Fruit fly (Drosophila melanogaster): ENCODE results near the gene CG11964.

CG11964 gene

DNA sequence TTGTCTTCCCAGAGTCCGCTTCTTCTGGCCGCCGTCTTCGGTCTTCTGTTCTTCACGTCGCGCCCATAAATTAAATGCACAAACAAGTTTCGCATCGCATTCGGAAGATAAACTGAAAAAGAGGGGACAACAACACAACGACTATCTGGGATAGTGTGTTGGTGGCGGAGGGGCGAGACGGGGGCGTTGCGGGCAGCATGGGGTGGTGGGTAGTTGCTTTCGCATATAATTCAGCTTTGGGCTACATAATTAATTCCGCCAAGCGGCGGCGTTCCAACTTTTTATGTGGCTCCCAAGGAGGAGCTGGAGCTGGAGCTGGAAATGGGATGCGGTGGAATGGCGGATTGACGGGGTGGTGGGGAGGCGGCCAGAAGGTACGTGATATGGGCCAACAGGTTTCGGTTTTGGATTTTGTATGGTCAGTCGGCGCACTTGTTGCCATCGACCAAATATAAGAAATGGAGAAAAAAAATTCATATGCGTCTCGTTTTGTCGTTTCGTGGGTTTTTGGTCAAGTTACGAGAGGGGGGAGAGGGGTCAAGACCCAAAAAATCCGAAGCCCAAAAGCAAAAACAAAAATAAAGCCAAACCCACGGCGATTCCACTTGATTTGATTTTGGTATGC lies 24.6 kb upstream of the CG11964 start:
- TF ChIP-seq tai (GFP tag; optimal IDR thresholded peaks at IDR 0.05) (no peak), Abd-B (GFP tag; optimal IDR thresholded peaks at IDR 0.05) (no peak), dsf (GFP tag; optimal IDR thresholded peaks at IDR 0.05; ENCODE audit: borderline replicate concordance) (no peak), Jra (GFP tag; optimal IDR thresholded peaks at IDR 0.05) (no peak), GATAd (GFP tag; optimal IDR thresholded peaks at IDR 0.05) (no peak), ey (GFP tag; optimal IDR thresholded peaks at IDR 0.05) (no peak), psq (GFP tag; optimal IDR thresholded peaks at IDR 0.05) (peak; percentile 88), N (GFP tag; optimal IDR thresholded peaks at IDR 0.05) (no peak), Mio (GFP tag; optimal IDR thresholded peaks at IDR 0.05) (no peak), CG9705 (GFP tag; optimal IDR thresholded peaks at IDR 0.05) (no peak), Hr78 (GFP tag; optimal IDR thresholded peaks at IDR 0.05) (no peak), Sp1 (GFP tag; optimal IDR thresholded peaks at IDR 0.05) (no peak), jim (GFP tag; optimal IDR thresholded peaks at IDR 0.05) (no peak), fru (GFP tag; optimal IDR thresholded peaks at IDR 0.05) (peak; percentile 28), OdsH (GFP tag; optimal IDR thresholded peaks at IDR 0.05) (no peak)

DNA sequence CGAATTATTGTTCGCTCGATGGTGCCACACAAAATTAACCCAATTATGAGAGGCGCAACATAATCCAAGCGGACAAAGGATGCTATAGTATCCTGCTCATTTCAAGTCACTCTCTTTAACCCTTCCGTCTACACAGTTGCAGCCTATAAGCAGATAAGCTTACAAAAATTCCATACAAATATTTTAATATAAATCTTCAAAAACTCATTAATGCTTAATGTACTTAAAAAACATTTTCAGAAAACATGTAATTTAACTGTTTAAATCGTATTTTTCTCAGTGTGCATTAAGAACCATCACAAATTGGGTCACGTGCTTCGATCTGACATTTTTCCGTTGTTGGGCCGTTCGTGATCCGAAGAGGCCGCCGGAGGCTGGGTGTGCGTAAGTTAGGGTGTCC lies 24.0 kb upstream of the CG11964 start:
- TF ChIP-seq usp (GFP tag; optimal IDR thresholded peaks at IDR 0.05) = no peak
- TF ChIP-seq woc (GFP tag; optimal IDR thresholded peaks at IDR 0.05) = peak; percentile 21
- no peak for TF ChIP-seq CG9705 (GFP tag; optimal IDR thresholded peaks at IDR 0.05)
- no peak for TF ChIP-seq Hr83 (GFP tag; optimal IDR thresholded peaks at IDR 0.05; ENCODE audit: poor library complexity, severe bottlenecking)
- no peak for TF ChIP-seq dsf (GFP tag; optimal IDR thresholded peaks at IDR 0.05; ENCODE audit: borderline replicate concordance)
- no peak for TF ChIP-seq N (GFP tag; optimal IDR thresholded peaks at IDR 0.05)
- no peak for TF ChIP-seq Rel (GFP tag; optimal IDR thresholded peaks at IDR 0.05)
- no peak for TF ChIP-seq Rel (tag; optimal IDR thresholded peaks at IDR 0.05)
- TF ChIP-seq Mio (GFP tag; optimal IDR thresholded peaks at IDR 0.05) = no peak
- TF ChIP-seq Hr78 (GFP tag; optimal IDR thresholded peaks at IDR 0.05) = no peak
- TF ChIP-seq dmrt93B (GFP tag; optimal IDR thresholded peaks at IDR 0.05) = peak; percentile 8
- TF ChIP-seq Jra (GFP tag; optimal IDR thresholded peaks at IDR 0.05) = no peak
- peak; percentile 50 for TF ChIP-seq br (GFP tag; optimal IDR thresholded peaks at IDR 0.05)
- TF ChIP-seq GATAd (GFP tag; optimal IDR thresholded peaks at IDR 0.05) = no peak
- TF ChIP-seq rgr (GFP tag; optimal IDR thresholded peaks at IDR 0.05) = peak; percentile 27
- no peak for TF ChIP-seq Dfd (GFP tag; optimal IDR thresholded peaks at IDR 0.05)
- TF ChIP-seq dl (GFP tag; optimal IDR thresholded peaks at IDR 0.05; ENCODE audit: insufficient read depth in 1 of 2, partially characterized antibody in 2 of 2) = no peak
- TF ChIP-seq Sp1 (GFP tag; optimal IDR thresholded peaks at IDR 0.05) = peak; percentile 33
- TF ChIP-seq Abd-B (GFP tag; optimal IDR thresholded peaks at IDR 0.05) = no peak
- no peak for TF ChIP-seq jim (GFP tag; optimal IDR thresholded peaks at IDR 0.05)
- peak; percentile 55 for TF ChIP-seq h (GFP tag; optimal IDR thresholded peaks at IDR 0.05)
- no peak for TF ChIP-seq lola (GFP tag; optimal IDR thresholded peaks at IDR 0.05)
- no peak for TF ChIP-seq CrebA (GFP tag; optimal IDR thresholded peaks at IDR 0.05; ENCODE audit: borderline replicate concordance)
- TF ChIP-seq Vsx2 (GFP tag; optimal IDR thresholded peaks at IDR 0.05; ENCODE audit: partially characterized antibody) = no peak
- TF ChIP-seq pan (optimal IDR thresholded peaks at IDR 0.05) = no peak
- peak; percentile 66 for TF ChIP-seq OdsH (GFP tag; optimal IDR thresholded peaks at IDR 0.05)
- peak; percentile 42 for TF ChIP-seq fru (GFP tag; optimal IDR thresholded peaks at IDR 0.05)
- no peak for TF ChIP-seq brk (GFP tag; optimal IDR thresholded peaks at IDR 0.05)
- TF ChIP-seq Myc (optimal IDR thresholded peaks at IDR 0.05) = no peak
- TF ChIP-seq Hnf4 (GFP tag; optimal IDR thresholded peaks at IDR 0.05) = peak; percentile 10
- peak in 1 of 2 experiments; percentile 62 for TF ChIP-seq foxo (GFP tag; optimal IDR thresholded peaks at IDR 0.05)
- no peak for TF ChIP-seq CG32264 (GFP tag; optimal IDR thresholded peaks at IDR 0.05)
- TF ChIP-seq Dif (GFP tag; optimal IDR thresholded peaks at IDR 0.05; ENCODE audit: partially characterized antibody) = no peak
- peak; percentile 48 for TF ChIP-seq HLH106 (tag; optimal IDR thresholded peaks at IDR 0.05)
- no peak for TF ChIP-seq sv (GFP tag; optimal IDR thresholded peaks at IDR 0.05)
- TF ChIP-seq psq (GFP tag; optimal IDR thresholded peaks at IDR 0.05) = no peak
- no peak for TF ChIP-seq sage (GFP tag; optimal IDR thresholded peaks at IDR 0.05)
- TF ChIP-seq tai (GFP tag; optimal IDR thresholded peaks at IDR 0.05) = no peak
- TF ChIP-seq ey (GFP tag; optimal IDR thresholded peaks at IDR 0.05) = peak; percentile 38
